Worm (Caenorhabditis elegans) whole organism, late embryonic: ENCODE data around the gene tag-273.

Source experiments
- odd-2 ChIP-seq: sonication (generic microtip); optimal IDR thresholded peaks from 2 replicates; lab custom pipeline; 2017; ENCODE audit warnings: antibody characterized with exemption, mild to moderate bottlenecking, missing genetic modification characterization, missing compliant biosample characterization
- pha-2 ChIP-seq: sonication (generic microtip); optimal IDR thresholded peaks from 2 replicates; lab custom pipeline; 2017; ENCODE audit warnings: mild to moderate bottlenecking, missing genetic modification characterization, missing compliant biosample characterization

DNA sequence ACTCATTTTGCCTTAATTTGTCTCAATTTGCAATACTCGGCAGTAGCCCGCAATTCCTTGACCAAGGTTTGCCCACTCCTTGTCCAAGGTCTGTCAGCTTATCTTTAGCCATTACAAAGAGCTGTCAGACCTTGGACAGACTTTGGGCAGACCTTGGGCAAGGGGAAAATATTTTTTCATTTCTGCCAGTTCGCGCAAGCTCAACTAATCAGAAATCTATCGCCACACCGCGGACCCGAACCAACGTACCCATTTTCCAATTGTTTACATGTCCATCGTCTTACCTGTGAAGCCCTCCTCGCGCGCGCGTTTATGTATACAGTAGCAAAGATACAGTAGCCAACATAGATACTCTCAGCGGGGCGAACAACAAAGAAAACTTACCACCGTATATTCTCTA, 10.2 kb upstream of the tag-273 start:
- TF ChIP-seq odd-2 (tag; lab: Kevin White, UChicago) (no peak), pha-2 (no peak)
